Worm (Caenorhabditis elegans): ENCODE measurements around the gene fbxa-28.

fbxa-28 gene

ce11 chrIII:1295149-1295716 lies 2.5 kb upstream of the fbxa-28 start, which contains the start of gene fbxa-35:
fbxa-35 (plus strand) TSS chrIII:1295666.
- TF ChIP-seq unc-62 (GFP tag; optimal IDR thresholded peaks at IDR 0.05), result no peak

ce11 chrIII:1303414-1303813 lies 5.7 kb downstream of the fbxa-28 start, which contains the start of gene fbxa-75:
fbxa-75 (plus strand) TSS chrIII:1303714.
- no peak for TF ChIP-seq unc-62 (GFP tag; optimal IDR thresholded peaks at IDR 0.05)

- TF ChIP-seq unc-62 (GFP tag; optimal IDR thresholded peaks at IDR 0.05), result no peak
These were observed 9.6 kb downstream of the fbxa-28 start for ce11 chrIII:1307333-1307732.

ce11 chrIII:1308209-1308608 lies 10.5 kb downstream of the fbxa-28 start, which contains the start of gene fbxa-79:
fbxa-79 (minus strand) TSS chrIII:1308294.
- no peak for TF ChIP-seq unc-62 (GFP tag; optimal IDR thresholded peaks at IDR 0.05)

- no peak for TF ChIP-seq unc-62 (GFP tag; optimal IDR thresholded peaks at IDR 0.05)
These were observed 11.2 kb downstream of the fbxa-28 start, which contains the start of gene Y82E9BL.12 for ce11 chrIII:1308887-1309286. Y82E9BL.12 (plus strand) TSS chrIII:1309187.

DNA sequence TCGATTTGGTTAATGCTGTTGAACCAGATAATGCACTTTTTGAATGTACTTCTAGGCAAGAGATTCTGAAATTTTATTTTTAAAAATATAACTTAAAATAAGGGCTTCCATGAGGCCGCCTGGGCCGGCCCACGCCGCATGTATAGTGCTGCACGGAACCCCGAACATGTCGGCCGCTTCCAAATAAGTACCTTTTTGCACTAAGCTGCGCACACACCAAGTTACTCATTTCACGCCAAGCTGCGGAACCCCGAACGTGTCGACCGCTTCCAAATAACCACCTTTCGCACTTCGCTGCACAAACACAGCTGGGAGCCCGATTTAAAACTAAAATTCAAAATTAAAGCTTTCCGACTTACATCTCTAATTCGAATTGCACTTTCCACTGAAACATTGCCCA lies 13.7 kb downstream of the fbxa-28 start:
- no peak for TF ChIP-seq unc-62 (GFP tag; optimal IDR thresholded peaks at IDR 0.05)

DNA sequence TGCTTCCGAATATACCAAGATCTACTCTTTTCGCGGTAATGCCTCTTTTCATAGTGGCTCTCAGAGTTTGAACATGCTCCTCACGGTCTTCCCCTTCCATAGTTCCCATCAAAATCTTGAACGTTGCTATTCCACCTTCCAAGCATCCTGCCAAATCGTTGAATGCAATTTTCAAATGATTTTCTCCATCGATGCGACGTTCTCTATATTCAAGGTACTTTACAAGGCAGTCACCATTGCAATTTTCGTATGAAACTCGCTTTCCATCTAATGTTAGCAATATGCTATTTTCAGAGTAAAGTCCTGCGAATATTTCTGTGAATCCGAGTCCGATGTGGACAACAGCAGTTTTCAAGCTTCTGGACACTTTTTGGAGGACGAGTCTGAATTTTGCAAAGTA lies 16.6 kb downstream of the fbxa-28 start:
- TF ChIP-seq unc-62 (GFP tag; optimal IDR thresholded peaks at IDR 0.05), result no peak

- no peak for TF ChIP-seq unc-62 (GFP tag; optimal IDR thresholded peaks at IDR 0.05)
These were observed 17.3 kb downstream of the fbxa-28 start, which contains the start of the genes fbxa-80 and fbxa-19 for ce11 chrIII:1315038-1315437. fbxa-80 (minus strand) TSS chrIII:1315210. fbxa-19 (plus strand) TSS chrIII:1315401.

DNA sequence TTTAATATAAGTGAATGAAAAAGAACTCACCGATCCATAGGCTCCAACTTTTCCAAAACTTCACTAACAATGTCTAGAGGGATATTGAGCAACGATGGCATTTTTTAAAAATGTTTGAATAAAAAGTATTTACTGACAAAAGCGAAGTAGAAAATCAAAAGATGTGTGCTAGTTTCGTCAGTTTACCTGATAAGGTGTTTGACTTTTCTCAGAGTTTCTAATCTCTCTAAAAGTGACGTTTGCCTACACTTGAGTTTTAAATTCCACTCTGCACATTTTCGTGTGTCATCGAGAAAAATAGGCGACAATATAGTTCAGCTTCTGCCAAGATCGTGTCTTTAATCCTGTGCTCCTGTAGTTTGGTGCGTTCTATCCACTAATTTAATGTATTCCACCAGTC lies 23.9 kb downstream of the fbxa-28 start, which contains the start of gene fbxa-15:
Gene fbxa-15 (minus strand): TSS at position 101 of the 400 bp plus-strand sequence.
- no peak for TF ChIP-seq unc-62 (GFP tag; optimal IDR thresholded peaks at IDR 0.05)

- no peak for TF ChIP-seq unc-62 (GFP tag; optimal IDR thresholded peaks at IDR 0.05)
These were observed 25.9 kb downstream of the fbxa-28 start for ce11 chrIII:1323555-1323954.

DNA sequence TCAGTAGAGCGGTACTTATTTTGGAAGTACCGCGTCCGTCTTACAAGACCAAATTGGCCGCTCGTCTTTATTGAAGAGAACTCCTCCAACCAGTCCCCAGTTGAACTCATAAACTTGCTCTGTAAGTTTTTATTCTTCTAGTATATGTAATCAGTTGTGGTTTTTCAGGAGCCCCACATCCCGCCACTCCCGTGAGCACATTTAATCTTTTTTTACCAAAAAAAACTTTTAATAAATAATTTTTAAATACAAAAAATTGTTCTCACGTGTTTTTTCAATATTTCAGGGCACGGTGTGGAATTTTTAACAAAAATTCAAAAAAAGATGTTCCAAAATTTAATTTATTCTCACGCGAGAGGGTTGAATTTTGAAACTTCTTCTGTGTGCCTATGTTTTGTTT lies 26.8 kb downstream of the fbxa-28 start, which contains the start of gene fbxa-14:
Gene fbxa-14 (minus strand): TSS at position 101 of the 400 bp plus-strand sequence.
- TF ChIP-seq unc-62 (GFP tag; optimal IDR thresholded peaks at IDR 0.05), result no peak

ce11 chrIII:1326490-1326889 lies 28.8 kb downstream of the fbxa-28 start, which contains the start of gene Y82E9BL.18:
Y82E9BL.18 (plus strand) TSS chrIII:1326790.
- TF ChIP-seq unc-62 (GFP tag; optimal IDR thresholded peaks at IDR 0.05), result no peak

- TF ChIP-seq unc-62 (GFP tag; optimal IDR thresholded peaks at IDR 0.05), result no peak
These were observed 34.2 kb downstream of the fbxa-28 start, which contains the start of gene Y82E9BL.19 for ce11 chrIII:1331894-1332293. Y82E9BL.19 (plus strand) TSS chrIII:1332016.

DNA sequence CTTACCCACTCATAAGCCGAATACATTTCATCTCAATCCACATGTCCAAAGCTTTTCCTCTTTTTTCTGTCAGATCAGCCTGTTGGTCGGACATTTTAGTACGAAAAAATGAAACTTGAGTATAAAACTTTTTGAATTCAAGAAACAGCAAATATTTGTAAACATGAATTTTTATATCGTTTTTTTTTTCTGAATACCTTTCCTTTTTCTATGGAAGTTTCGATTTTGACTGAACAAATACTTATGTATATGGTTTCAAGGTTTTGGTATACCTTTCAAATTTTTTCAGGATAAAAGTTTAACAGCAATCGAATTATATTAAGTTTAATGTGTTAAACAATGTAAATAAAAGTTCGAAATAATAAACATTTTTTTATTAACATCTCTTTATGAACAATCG lies 42.5 kb downstream of the fbxa-28 start, which contains the start of gene fbxa-5:
Gene fbxa-5 (minus strand): TSS at position 101 of the 400 bp plus-strand sequence.
- TF ChIP-seq unc-62 (GFP tag; optimal IDR thresholded peaks at IDR 0.05), result no peak

- TF ChIP-seq unc-62 (GFP tag; optimal IDR thresholded peaks at IDR 0.05), result no peak
These were observed 44.8 kb downstream of the fbxa-28 start, which contains the start of gene fbxa-26 for ce11 chrIII:1342488-1342887. fbxa-26 (minus strand) TSS chrIII:1342522.

ce11 chrIII:1342919-1343419 lies 45.3 kb downstream of the fbxa-28 start, which contains the start of gene fbxa-27:
fbxa-27 (plus strand) TSS chrIII:1342969.
- TF ChIP-seq unc-62 (GFP tag; optimal IDR thresholded peaks at IDR 0.05), result no peak

ce11 chrIII:1345694-1346093 lies 48.0 kb downstream of the fbxa-28 start, which contains the start of gene Y82E9BL.6:
Y82E9BL.6 (minus strand) TSS chrIII:1345794.
- no peak for TF ChIP-seq unc-62 (GFP tag; optimal IDR thresholded peaks at IDR 0.05)

Measured in whole organism, dauer.